Worm (Caenorhabditis elegans): ENCODE measurements around the gene R166.3.

ce11 chrII:10519863-10520262 lies 19.3 kb downstream of the R166.3 start:
- TF ChIP-seq lin-32 (GFP tag; optimal IDR thresholded peaks at IDR 0.05) (no peak), nhr-237 (tag; optimal IDR thresholded peaks at IDR 0.05) (no peak), lsy-2 (tag; optimal IDR thresholded peaks at IDR 0.05) (no peak), snpc-4 (tag; optimal IDR thresholded peaks at IDR 0.05) (no peak), ces-1 (GFP tag; optimal IDR thresholded peaks at IDR 0.05) (no peak), sem-2 (GFP tag; optimal IDR thresholded peaks at IDR 0.05) (no peak), nhr-76 (tag; optimal IDR thresholded peaks at IDR 0.05) (no peak), ztf-11 (tag; optimal IDR thresholded peaks at IDR 0.05) (no peak), ceh-83 (GFP tag; optimal IDR thresholded peaks at IDR 0.05) (no peak), elt-3 (tag; optimal IDR thresholded peaks at IDR 0.05) (no peak)
